Worm (Caenorhabditis elegans): ENCODE measurements around the gene K06H7.1.

- TF ChIP-seq nhr-12 (tag; optimal IDR thresholded peaks at IDR 0.05): no peak
- no peak for TF ChIP-seq ztf-11 (tag; optimal IDR thresholded peaks at IDR 0.05)
- no peak for TF ChIP-seq lin-13 (tag; optimal IDR thresholded peaks at IDR 0.05)
- TF ChIP-seq ceh-39 (tag; optimal IDR thresholded peaks at IDR 0.05): no peak
- no peak for TF ChIP-seq mab-5 (tag; optimal IDR thresholded peaks at IDR 0.05)
- TF ChIP-seq snpc-4 (tag; optimal IDR thresholded peaks at IDR 0.05): no peak
- TF ChIP-seq unc-62 (GFP tag; optimal IDR thresholded peaks at IDR 0.05): peak; percentile 18
- peak; percentile 52 for TF ChIP-seq nhr-237 (tag; optimal IDR thresholded peaks at IDR 0.05)
- TF ChIP-seq elt-3 (tag; optimal IDR thresholded peaks at IDR 0.05): no peak
- TF ChIP-seq ceh-83 (GFP tag; optimal IDR thresholded peaks at IDR 0.05): no peak
- no peak for TF ChIP-seq nhr-76 (tag; optimal IDR thresholded peaks at IDR 0.05)
Observed at ce11 chrIII:8124323-8124722, 25.2 kb downstream of the K06H7.1 start.
